Fruit fly (Drosophila melanogaster) whole organism, embryonic: ENCODE data around the gene Polr2I.
A peak's percentile ranks its signal among the peaks of the same experiment; 100 is the strongest.

Source experiments
- Aef1 ChIP-seq: fragments of 200-800 bp; sonication (Bioruptor generic); IDR thresholded peaks from 3 replicates; pipeline ENCODE4 v1.3.6; 2022; ENCODE audit warnings: missing biosample characterization, missing genetic modification characterization
- Atf-2 ChIP-seq: fragments of 200-800 bp; sonication (Bioruptor generic); optimal IDR thresholded peaks from 2 replicates; lab custom pipeline; 2016; ENCODE audit warnings: missing biosample characterization, missing genetic modification characterization
- BtbVII ChIP-seq: fragments of 200-800 bp; sonication (Bioruptor generic); optimal IDR thresholded peaks from 3 replicates; lab custom pipeline; 2017; ENCODE audit warnings: missing biosample characterization, mild to moderate bottlenecking, missing genetic modification characterization
- CG10274 ChIP-seq: fragments of 200-800 bp; sonication (Bioruptor generic); optimal IDR thresholded peaks from 3 replicates; lab custom pipeline; 2017; ENCODE audit warnings: missing biosample characterization, mild to moderate bottlenecking, missing genetic modification characterization
- CG14667 ChIP-seq: fragments of 200-800 bp; sonication (Bioruptor generic); IDR thresholded peaks from 2 replicates; pipeline ENCODE4 v1.3.6; 2022; ENCODE audit warnings: missing biosample characterization, missing genetic modification characterization
- CG14965 ChIP-seq: fragments of 200-800 bp; sonication (Bioruptor generic); optimal IDR thresholded peaks from 2 replicates; lab custom pipeline; 2016; ENCODE audit warnings: missing biosample characterization, missing genetic modification characterization, borderline replicate concordance
- CG15073 ChIP-seq: fragments of 200-800 bp; sonication (Bioruptor generic); optimal IDR thresholded peaks from 2 replicates; lab custom pipeline; 2016; ENCODE audit warnings: missing biosample characterization, missing genetic modification characterization
- CG15601 ChIP-seq: fragments of 200-800 bp; sonication (Bioruptor generic); optimal IDR thresholded peaks from 3 replicates; lab custom pipeline; 2019; ENCODE audit warnings: missing biosample characterization, mild to moderate bottlenecking, missing genetic modification characterization, moderate library complexity
- CG16813 ChIP-seq: fragments of 200-800 bp; sonication (Bioruptor generic); IDR thresholded peaks from 3 replicates; pipeline ENCODE4 v1.3.6; 2022; ENCODE audit warnings: missing biosample characterization, missing genetic modification characterization; ENCODE audit not compliant: partially characterized antibody
- CG17612 ChIP-seq: fragments of 200-800 bp; sonication (Bioruptor generic); IDR thresholded peaks from 2 replicates; pipeline ENCODE4 v1.3.6; 2022; ENCODE audit warnings: missing biosample characterization, missing genetic modification characterization
- CG18011 ChIP-seq: fragments of 200-800 bp; sonication (Bioruptor generic); optimal IDR thresholded peaks from 2 replicates; lab custom pipeline; 2017; ENCODE audit warnings: missing biosample characterization, missing genetic modification characterization, mild to moderate bottlenecking, moderate library complexity, missing genotype
- CG18476 ChIP-seq: fragments of 200-800 bp; sonication (Bioruptor generic); optimal IDR thresholded peaks from 2 replicates; lab custom pipeline; 2016; ENCODE audit warnings: missing biosample characterization, mild to moderate bottlenecking, missing genetic modification characterization
- CG2199 ChIP-seq: fragments of 200-800 bp; sonication (Bioruptor generic); IDR thresholded peaks from 3 replicates; pipeline ENCODE4 v1.3.6; 2022; ENCODE audit warnings: missing biosample characterization, missing genetic modification characterization
- CG3163 ChIP-seq: fragments of 200-800 bp; sonication (Bioruptor generic); optimal IDR thresholded peaks from 3 replicates; lab custom pipeline; 2016; ENCODE audit warnings: missing biosample characterization, missing genetic modification characterization
- CG4424 ChIP-seq: fragments of 200-800 bp; sonication (Bioruptor generic); optimal IDR thresholded peaks from 3 replicates; lab custom pipeline; 2016; ENCODE audit warnings: missing biosample characterization, missing genetic modification characterization
- CG4820 ChIP-seq: fragments of 200-800 bp; sonication (Bioruptor generic); optimal IDR thresholded peaks from 3 replicates; lab custom pipeline; 2016; ENCODE audit warnings: missing biosample characterization, missing genetic modification characterization
- CG6689 ChIP-seq: fragments of 200-800 bp; sonication (Bioruptor generic); IDR thresholded peaks from 2 replicates; pipeline ENCODE4 v1.3.6; 2022; ENCODE audit warnings: missing biosample characterization, missing genetic modification characterization
- CG6854 ChIP-seq: fragments of 200-800 bp; sonication (Bioruptor generic); optimal IDR thresholded peaks from 3 replicates; lab custom pipeline; 2017; ENCODE audit warnings: missing biosample characterization, mild to moderate bottlenecking, missing genetic modification characterization
- Dfd ChIP-seq, 2 experiments: fragments of >200 bp; optimal IDR thresholded peaks; 2 replicates each; lab custom pipeline; 2017; ENCODE audit warnings: missing biosample characterization in 2 of 2, missing genetic modification characterization in 2 of 2
- Gug ChIP-seq: fragments of 200-800 bp; sonication (Bioruptor generic); IDR thresholded peaks from 4 replicates; pipeline ENCODE4 v1.3.6; 2022; ENCODE audit warnings: missing biosample characterization, missing genetic modification characterization
- H2.0 ChIP-seq: fragments of 200-800 bp; sonication (Bioruptor generic); IDR thresholded peaks from 2 replicates; pipeline ENCODE4 v1.3.6; 2022; ENCODE audit warnings: missing biosample characterization, missing genetic modification characterization
- MBD-R2 ChIP-seq: fragments of 200-800 bp; sonication (Bioruptor generic); IDR thresholded peaks from 2 replicates; pipeline ENCODE4 v1.3.6; 2022; ENCODE audit warnings: missing biosample characterization, missing genetic modification characterization
- Max ChIP-seq: fragments of 200-800 bp; sonication (Bioruptor generic); optimal IDR thresholded peaks from 2 replicates; lab custom pipeline; 2016; ENCODE audit warnings: missing biosample characterization, mild to moderate bottlenecking, missing genetic modification characterization
- Meics ChIP-seq: fragments of 200-800 bp; sonication (Bioruptor generic); optimal IDR thresholded peaks from 2 replicates; lab custom pipeline; 2017; ENCODE audit warnings: missing biosample characterization, mild to moderate bottlenecking, missing genetic modification characterization
- Mes4 ChIP-seq: fragments of 200-800 bp; sonication (Bioruptor generic); optimal IDR thresholded peaks from 2 replicates; lab custom pipeline; 2016; ENCODE audit warnings: missing biosample characterization, missing genetic modification characterization
- NC2β ChIP-seq: fragments of 200-800 bp; sonication (Bioruptor generic); optimal IDR thresholded peaks from 2 replicates; lab custom pipeline; 2016; ENCODE audit warnings: missing biosample characterization, missing genetic modification characterization
- Nf-YC ChIP-seq: fragments of 200-800 bp; optimal IDR thresholded peaks from 3 replicates; lab custom pipeline; 2019; ENCODE audit warnings: missing biosample characterization, mild to moderate bottlenecking, missing genetic modification characterization, moderate library complexity
- Pdp1 ChIP-seq, 2 experiments: fragments of 200-800 bp; sonication (Bioruptor generic); optimal IDR thresholded peaks; 3 replicates each; lab custom pipeline; 2016; ENCODE audit warnings: missing biosample characterization in 2 of 2, missing genetic modification characterization in 2 of 2, mild to moderate bottlenecking in 1 of 2, moderate library complexity in 1 of 2
- Usf ChIP-seq: fragments of 200-800 bp; sonication (Bioruptor generic); optimal IDR thresholded peaks from 2 replicates; lab custom pipeline; 2017; ENCODE audit warnings: missing genotype, missing biosample characterization, missing genetic modification characterization
- Vsx1 ChIP-seq: fragments of 200-800 bp; sonication (Bioruptor generic); optimal IDR thresholded peaks from 2 replicates; lab custom pipeline; 2017; ENCODE audit warnings: missing biosample characterization, mild to moderate bottlenecking, missing genetic modification characterization, missing genetic modification reagents
- ap ChIP-seq: fragments of 200-800 bp; sonication (Bioruptor generic); IDR thresholded peaks from 2 replicates; pipeline ENCODE4 v1.3.6; 2022; ENCODE audit warnings: missing biosample characterization, missing genetic modification characterization
- ase ChIP-seq: fragments of 200-800 bp; sonication (Bioruptor generic); IDR thresholded peaks from 3 replicates; pipeline ENCODE4 v1.3.6; 2022; ENCODE audit warnings: missing biosample characterization, missing genetic modification characterization
- cg ChIP-seq: fragments of 200-800 bp; sonication (Bioruptor generic); optimal IDR thresholded peaks from 3 replicates; lab custom pipeline; 2019; ENCODE audit warnings: missing biosample characterization, mild to moderate bottlenecking, missing genetic modification characterization, moderate library complexity
- chinmo ChIP-seq: fragments of 200-800 bp; sonication (Bioruptor generic); IDR thresholded peaks from 4 replicates; pipeline ENCODE4 v1.3.6; 2022; ENCODE audit warnings: missing biosample characterization, missing genetic modification characterization; ENCODE audit not compliant: partially characterized antibody
- chm ChIP-seq: fragments of 200-800 bp; sonication (Bioruptor generic); IDR thresholded peaks from 2 replicates; pipeline ENCODE4 v1.3.6; 2022; ENCODE audit warnings: missing biosample characterization, missing genetic modification characterization
- crol ChIP-seq: fragments of 200-800 bp; sonication (Bioruptor generic); IDR thresholded peaks from 2 replicates; pipeline ENCODE4 v1.3.6; 2022; ENCODE audit warnings: missing biosample characterization, missing genetic modification characterization
- dan ChIP-seq: fragments of 200-800 bp; sonication (Bioruptor generic); IDR thresholded peaks from 2 replicates; pipeline ENCODE4 v1.3.6; 2022; ENCODE audit warnings: missing biosample characterization, missing genetic modification characterization
- fd102C ChIP-seq: fragments of 200-800 bp; sonication (Bioruptor generic); optimal IDR thresholded peaks from 2 replicates; lab custom pipeline; 2018; ENCODE audit warnings: missing biosample characterization, mild to moderate bottlenecking, missing genetic modification characterization, moderate library complexity
- gce ChIP-seq: fragments of 200-800 bp; sonication (Bioruptor generic); IDR thresholded peaks from 3 replicates; pipeline ENCODE4 v1.3.6; 2022; ENCODE audit warnings: missing biosample characterization, missing genetic modification characterization
- gfzf ChIP-seq: fragments of 200-800 bp; sonication (Bioruptor generic); optimal IDR thresholded peaks from 2 replicates; lab custom pipeline; 2016; ENCODE audit warnings: missing biosample characterization, mild to moderate bottlenecking, missing genetic modification characterization, moderate library complexity
- grau ChIP-seq: fragments of 200-800 bp; optimal IDR thresholded peaks from 3 replicates; lab custom pipeline; 2019; ENCODE audit warnings: missing biosample characterization, mild to moderate bottlenecking, missing genetic modification characterization, moderate library complexity
- grn ChIP-seq: fragments of 200-800 bp; sonication (Bioruptor generic); optimal IDR thresholded peaks from 3 replicates; lab custom pipeline; 2017; ENCODE audit warnings: missing biosample characterization, missing genetic modification characterization
- her ChIP-seq: fragments of 200-800 bp; sonication (Bioruptor generic); optimal IDR thresholded peaks from 2 replicates; lab custom pipeline; 2016; ENCODE audit warnings: missing biosample characterization, missing genetic modification characterization
- jigr1 ChIP-seq: fragments of 200-800 bp; sonication (Bioruptor generic); IDR thresholded peaks from 3 replicates; pipeline ENCODE4 v1.3.6; 2022; ENCODE audit warnings: missing biosample characterization, missing genetic modification characterization
- ken ChIP-seq: fragments of 200-800 bp; sonication (Bioruptor generic); IDR thresholded peaks from 3 replicates; pipeline ENCODE4 v1.3.6; 2022; ENCODE audit warnings: missing biosample characterization, missing genetic modification characterization
- lab ChIP-seq: fragments of 200-800 bp; sonication (Bioruptor generic); optimal IDR thresholded peaks from 3 replicates; lab custom pipeline; 2017; ENCODE audit warnings: missing biosample characterization, missing genetic modification characterization, mild to moderate bottlenecking, moderate library complexity, missing genetic modification reagents
- lilli ChIP-seq: fragments of 200-800 bp; sonication (Bioruptor generic); optimal IDR thresholded peaks from 3 replicates; lab custom pipeline; 2016; ENCODE audit warnings: missing biosample characterization, missing genetic modification characterization
- mirr ChIP-seq: fragments of 200-800 bp; sonication (Bioruptor generic); optimal IDR thresholded peaks from 3 replicates; lab custom pipeline; 2018; ENCODE audit warnings: missing biosample characterization, mild to moderate bottlenecking, missing genetic modification characterization
- pb ChIP-seq: fragments of 200-800 bp; sonication (Bioruptor generic); optimal IDR thresholded peaks from 3 replicates; lab custom pipeline; 2016; ENCODE audit warnings: missing biosample characterization, missing genetic modification characterization
- salm ChIP-seq: fragments of 200-800 bp; sonication (Bioruptor generic); optimal IDR thresholded peaks from 2 replicates; lab custom pipeline; 2018; ENCODE audit warnings: missing biosample characterization, mild to moderate bottlenecking, missing genetic modification characterization
- slp2 ChIP-seq: fragments of 200-800 bp; sonication (Bioruptor generic); optimal IDR thresholded peaks from 2 replicates; lab custom pipeline; 2016; ENCODE audit warnings: missing biosample characterization, missing genetic modification characterization
- trem ChIP-seq: fragments of 200-800 bp; optimal IDR thresholded peaks from 3 replicates; lab custom pipeline; 2019; ENCODE audit warnings: missing biosample characterization, mild to moderate bottlenecking, missing genetic modification characterization, moderate library complexity
- zfh2 ChIP-seq: fragments of 200-800 bp; sonication (Bioruptor generic); optimal IDR thresholded peaks from 2 replicates; lab custom pipeline; 2016; ENCODE audit warnings: missing biosample characterization, missing genetic modification characterization

Gene Polr2I

dm6 chr3R:14296126-14296525 lies 12.8 kb upstream of the Polr2I start (continued):
- no peak for TF ChIP-seq fd102C
- no peak for TF ChIP-seq grau
- no peak for TF ChIP-seq H2.0
- peak; percentile 28 for TF ChIP-seq Nf-YC
- TF ChIP-seq cg (GFP tag; lab: Kevin White, UChicago), result no peak
- TF ChIP-seq Mes4 (GFP tag; lab: Kevin White, UChicago), result no peak
- no peak for TF ChIP-seq trem (tag; lab: Kevin White, UChicago)
- TF ChIP-seq crol (GFP tag; lab: Robert Waterston, UW), result no peak
- no peak for TF ChIP-seq CG4424 (GFP tag; lab: Kevin White, UChicago)
- no peak for TF ChIP-seq CG14965 (GFP tag; lab: Kevin White, UChicago)
- TF ChIP-seq CG18011 (GFP tag; lab: Kevin White, UChicago), result no peak
- TF ChIP-seq gfzf (GFP tag; lab: Kevin White, UChicago), result no peak
- no peak for TF ChIP-seq pb (GFP tag; lab: Kevin White, UChicago)
- no peak for TF ChIP-seq ken (GFP tag; lab: Robert Waterston, UW)
- TF ChIP-seq her, result no peak
- TF ChIP-seq CG15601 (tag; lab: Kevin White, UChicago), result peak; percentile 19
- TF ChIP-seq CG18476, result no peak
- TF ChIP-seq CG10274, result no peak
- peak; percentile 70; the same call in 1 of the 4 replicates for TF ChIP-seq chinmo (GFP tag; lab: Robert Waterston, UW)
- no peak for TF ChIP-seq ase (GFP tag; lab: Robert Waterston, UW)
- TF ChIP-seq CG15073 (GFP tag; lab: Kevin White, UChicago), result no peak
- no peak for TF ChIP-seq Dfd (GFP tag; optimal IDR thresholded peaks at IDR 0.05; lab: Kevin White, UChicago)
- no peak for TF ChIP-seq CG17612 (GFP tag; lab: Robert Waterston, UW)
- TF ChIP-seq CG16813 (GFP tag; lab: Robert Waterston, UW), result no peak
- TF ChIP-seq Aef1 (GFP tag; lab: Robert Waterston, UW), result no peak
- TF ChIP-seq Usf (GFP tag; lab: Kevin White, UChicago), result no peak
- TF ChIP-seq CG6854 (GFP tag; lab: Kevin White, UChicago), result no peak
- no peak for TF ChIP-seq jigr1
- TF ChIP-seq Vsx1 (GFP tag; lab: Kevin White, UChicago), result no peak
- TF ChIP-seq CG4820, result no peak
- no peak for TF ChIP-seq CG6689 (GFP tag; lab: Robert Waterston, UW)
- peak in 1 of 2 experiments; percentile 27 for TF ChIP-seq Pdp1 (GFP tag; optimal IDR thresholded peaks at IDR 0.05; lab: Kevin White, UChicago)
- TF ChIP-seq Meics (GFP tag; lab: Kevin White, UChicago), result no peak
- TF ChIP-seq Max (GFP tag; lab: Kevin White, UChicago), result no peak
- TF ChIP-seq CG2199 (GFP tag; lab: Robert Waterston, UW), result no peak
- TF ChIP-seq grn, result peak; percentile 86
- no peak for TF ChIP-seq CG14667 (GFP tag; lab: Robert Waterston, UW)
- TF ChIP-seq salm (tag; lab: Kevin White, UChicago), result peak; percentile 19
- no peak for TF ChIP-seq slp2 (GFP tag; lab: Kevin White, UChicago)
- TF ChIP-seq dan (GFP tag; lab: Robert Waterston, UW), result no peak
- no peak for TF ChIP-seq gce (GFP tag; lab: Robert Waterston, UW)
- no peak for TF ChIP-seq CG3163 (GFP tag; lab: Kevin White, UChicago)
- no peak for TF ChIP-seq MBD-R2 (GFP tag; lab: Robert Waterston, UW)
- no peak for TF ChIP-seq ap
- no peak for TF ChIP-seq BtbVII (GFP tag; lab: Kevin White, UChicago)
- TF ChIP-seq Gug (GFP tag; lab: Robert Waterston, UW), result no peak
- no peak for TF ChIP-seq lilli (GFP tag; lab: Kevin White, UChicago)
- TF ChIP-seq zfh2 (GFP tag; lab: Kevin White, UChicago), result no peak
- TF ChIP-seq mirr (GFP tag; lab: Kevin White, UChicago), result peak; percentile 89
- no peak for TF ChIP-seq chm (GFP tag; lab: Robert Waterston, UW)
- TF ChIP-seq Atf-2 (GFP tag; lab: Kevin White, UChicago), result no peak
- no peak for TF ChIP-seq NC2β (GFP tag; lab: Kevin White, UChicago)
- TF ChIP-seq lab (GFP tag; lab: Kevin White, UChicago), result peak; percentile 14
